Fruit fly (Drosophila melanogaster) whole organism, embryonic: ENCODE data around the gene CG10147.

Experiments used
- Abd-B ChIP-seq: fragments of 200-800 bp; sonication (Bioruptor generic); optimal IDR thresholded peaks from 2 replicates; lab custom pipeline; 2018; ENCODE audit warnings: missing biosample characterization, mild to moderate bottlenecking, missing genetic modification characterization, moderate library complexity
- CG33213 ChIP-seq: fragments of 200-800 bp; sonication (Bioruptor generic); optimal IDR thresholded peaks from 3 replicates; lab custom pipeline; 2016; ENCODE audit warnings: missing biosample characterization, missing genetic modification characterization
- CG34376 ChIP-seq: fragments of 200-800 bp; sonication (Bioruptor generic); optimal IDR thresholded peaks from 2 replicates; lab custom pipeline; 2018; ENCODE audit warnings: missing biosample characterization, mild to moderate bottlenecking, missing genetic modification characterization

- no peak for TF ChIP-seq CG33213 (GFP tag; lab: Kevin White, UChicago)
- TF ChIP-seq Abd-B, result no peak
- no peak for TF ChIP-seq CG34376 (GFP tag; lab: Kevin White, UChicago)
Measured at dm6 chr3L:6443235-6443634, 45.0 kb downstream of the CG10147 start.
